Worm (Caenorhabditis elegans) whole organism, late embryonic: Measurements from ENCODE around the gene pnk-4.

ENCODE experiments used
- F13H6.1 ChIP-seq: sonication (generic microtip); optimal IDR thresholded peaks from 2 replicates; lab custom pipeline; 2016; ENCODE audit warnings: missing genetic modification characterization, missing compliant biosample characterization
- K02D7.2 ChIP-seq: sonication (generic microtip); optimal IDR thresholded peaks from 2 replicates; lab custom pipeline; 2017; ENCODE audit warnings: mild to moderate bottlenecking, missing genetic modification characterization, missing compliant biosample characterization
- Y22D7AL.16 ChIP-seq: sonication (generic microtip); optimal IDR thresholded peaks from 2 replicates; lab custom pipeline; 2016; ENCODE audit warnings: missing genetic modification characterization, missing compliant biosample characterization
- ahr-1 ChIP-seq: sonication (generic microtip); optimal IDR thresholded peaks from 2 replicates; lab custom pipeline; 2016; ENCODE audit warnings: missing genetic modification characterization, missing compliant biosample characterization
- ceh-2 ChIP-seq: sonication (generic microtip); optimal IDR thresholded peaks from 2 replicates; lab custom pipeline; 2016; ENCODE audit warnings: missing genotype, missing genetic modification characterization, missing compliant biosample characterization
- ceh-22 ChIP-seq: sonication (generic microtip); optimal IDR thresholded peaks from 2 replicates; lab custom pipeline; 2017; ENCODE audit warnings: missing biosample characterization, missing genetic modification characterization
- ceh-30 ChIP-seq: fragments of 150-350 bp; optimal IDR thresholded peaks from 2 replicates; lab custom pipeline; 2014; ENCODE audit warnings: missing biosample characterization, missing genetic modification characterization
- ceh-31 ChIP-seq: sonication (generic microtip); optimal IDR thresholded peaks from 2 replicates; lab custom pipeline; 2016; ENCODE audit warnings: missing genetic modification characterization, missing compliant biosample characterization
- ceh-34 ChIP-seq: sonication (generic microtip); optimal IDR thresholded peaks from 2 replicates; lab custom pipeline; 2016; ENCODE audit warnings: mild to moderate bottlenecking, missing genetic modification characterization, missing compliant biosample characterization
- ceh-48 ChIP-seq: sonication (generic microtip); optimal IDR thresholded peaks from 2 replicates; lab custom pipeline; 2016; ENCODE audit warnings: missing genetic modification characterization, inconsistent platforms, missing compliant biosample characterization
- ceh-9 ChIP-seq: sonication (generic microtip); optimal IDR thresholded peaks from 2 replicates; lab custom pipeline; 2016; ENCODE audit warnings: mild to moderate bottlenecking, missing genetic modification characterization, inconsistent platforms, missing compliant biosample characterization
- che-1 ChIP-seq: sonication (generic microtip); optimal IDR thresholded peaks from 2 replicates; lab custom pipeline; 2016; ENCODE audit warnings: mild to moderate bottlenecking, missing genetic modification characterization, missing compliant biosample characterization
- ets-4 ChIP-seq: sonication (generic microtip); optimal IDR thresholded peaks from 2 replicates; lab custom pipeline; 2016; ENCODE audit warnings: missing genetic modification characterization, missing compliant biosample characterization
- eyg-1 ChIP-seq: sonication (generic microtip); optimal IDR thresholded peaks from 2 replicates; lab custom pipeline; 2016; ENCODE audit warnings: missing genotype, missing genetic modification characterization, missing compliant biosample characterization
- fax-1 ChIP-seq: sonication (generic microtip); optimal IDR thresholded peaks from 2 replicates; lab custom pipeline; 2016; ENCODE audit warnings: missing genotype, missing genetic modification characterization, missing compliant biosample characterization
- hlh-15 ChIP-seq: sonication (generic microtip); optimal IDR thresholded peaks from 2 replicates; lab custom pipeline; 2016; ENCODE audit warnings: missing genetic modification characterization, missing compliant biosample characterization
- hlh-6 ChIP-seq: sonication (generic microtip); optimal IDR thresholded peaks from 2 replicates; lab custom pipeline; 2016; ENCODE audit warnings: missing genotype, missing genetic modification characterization, missing compliant biosample characterization
- lim-6 ChIP-seq: sonication (generic microtip); optimal IDR thresholded peaks from 2 replicates; lab custom pipeline; 2016; ENCODE audit warnings: missing genetic modification characterization, missing compliant biosample characterization
- lin-11 ChIP-seq: fragments of 200-800 bp; sonication (Bioruptor generic); optimal IDR thresholded peaks from 2 replicates; lab custom pipeline; 2018; ENCODE audit warnings: mild to moderate bottlenecking, missing genetic modification characterization, missing compliant biosample characterization
- madf-2 ChIP-seq: sonication (generic microtip); optimal IDR thresholded peaks from 2 replicates; lab custom pipeline; 2017; ENCODE audit warnings: missing genetic modification characterization, missing compliant biosample characterization
- mec-3 ChIP-seq: sonication (generic microtip); optimal IDR thresholded peaks from 2 replicates; lab custom pipeline; 2016; ENCODE audit warnings: borderline replicate concordance, missing genetic modification characterization, missing compliant biosample characterization
- nfya-1 ChIP-seq: sonication (generic microtip); optimal IDR thresholded peaks from 2 replicates; lab custom pipeline; 2017; ENCODE audit warnings: missing genetic modification characterization, mild to moderate bottlenecking, missing compliant biosample characterization, antibody characterized with exemption, moderate library complexity
- npax-4 ChIP-seq: sonication (generic microtip); optimal IDR thresholded peaks from 2 replicates; lab custom pipeline; 2016; ENCODE audit warnings: missing genetic modification characterization, missing compliant biosample characterization
- pag-3 ChIP-seq: sonication (generic microtip); optimal IDR thresholded peaks from 2 replicates; lab custom pipeline; 2016; ENCODE audit warnings: missing compliant biosample characterization, missing genetic modification characterization, borderline replicate concordance
- pax-1 ChIP-seq: fragments of 150-350 bp; optimal IDR thresholded peaks from 2 replicates; lab custom pipeline; 2014; ENCODE audit warnings: missing biosample characterization, missing genetic modification characterization
- pha-4 ChIP-seq: fragments of 150-350 bp; optimal IDR thresholded peaks from 2 replicates; lab custom pipeline; 2018; ENCODE audit warnings: missing biosample characterization, missing genetic modification reagents, missing genetic modification characterization
- pros-1 ChIP-seq: fragments of 150-350 bp; optimal IDR thresholded peaks from 2 replicates; lab custom pipeline; 2014; ENCODE audit warnings: missing biosample characterization, missing genetic modification reagents, missing genetic modification characterization
- ref-2 ChIP-seq: sonication (generic microtip); optimal IDR thresholded peaks from 2 replicates; lab custom pipeline; 2016; ENCODE audit warnings: missing genetic modification characterization, missing compliant biosample characterization
- rnt-1 ChIP-seq: sonication (generic microtip); optimal IDR thresholded peaks from 2 replicates; lab custom pipeline; 2016; ENCODE audit warnings: missing genetic modification characterization, missing compliant biosample characterization
- sdc-2 ChIP-seq: sonication (generic microtip); optimal IDR thresholded peaks from 2 replicates; lab custom pipeline; 2016; ENCODE audit warnings: missing genotype, missing genetic modification characterization, missing compliant biosample characterization
- sox-2 ChIP-seq: fragments of 200-800 bp; sonication (Bioruptor generic); IDR thresholded peaks from 2 replicates; pipeline ENCODE4 v1.3.6; 2022; ENCODE audit warnings: missing genetic modification reagents, missing genetic modification characterization, missing compliant biosample characterization
- sox-4 ChIP-seq: sonication (generic microtip); optimal IDR thresholded peaks from 2 replicates; lab custom pipeline; 2017; ENCODE audit warnings: mild to moderate bottlenecking, missing genetic modification characterization, inconsistent platforms, missing compliant biosample characterization
- syd-9 ChIP-seq: sonication (generic microtip); optimal IDR thresholded peaks from 2 replicates; lab custom pipeline; 2016; ENCODE audit warnings: mild to moderate bottlenecking, missing genetic modification characterization, moderate library complexity, missing compliant biosample characterization
- tbx-7 ChIP-seq: sonication (generic microtip); optimal IDR thresholded peaks from 2 replicates; lab custom pipeline; 2016; ENCODE audit warnings: missing genotype, missing genetic modification characterization, missing compliant biosample characterization
- unc-3 ChIP-seq, 2 experiments: fragments of 200-800 bp in 1 of 2; sonication (Bioruptor generic) in 1 of 2; sonication (generic microtip) in 1 of 2; conservative IDR thresholded peaks in 1 of 2; optimal IDR thresholded peaks in 1 of 2; 2 replicates each; pipeline versions ENCODE4 v1.3.6 to Lab custom; 2016 to 2022; ENCODE audit warnings: missing compliant biosample characterization in 2 of 2, missing genetic modification characterization in 2 of 2, missing genetic modification reagents in 1 of 2
- unc-42 ChIP-seq: sonication (generic microtip); optimal IDR thresholded peaks from 2 replicates; lab custom pipeline; 2016; ENCODE audit warnings: missing genotype, missing genetic modification characterization, missing compliant biosample characterization
- unc-55 ChIP-seq: sonication (generic microtip); optimal IDR thresholded peaks from 2 replicates; lab custom pipeline; 2017; ENCODE audit warnings: missing biosample characterization, missing genetic modification reagents, missing genetic modification characterization
- unc-86 ChIP-seq: sonication (generic microtip); optimal IDR thresholded peaks from 2 replicates; lab custom pipeline; 2016; ENCODE audit warnings: missing genetic modification characterization, missing compliant biosample characterization

The pnk-4 gene

ce11 chrX:5117571-5117970, 29.9 kb downstream of the pnk-4 start:
- TF ChIP-seq nfya-1 (tag; lab: Kevin White, UChicago): no peak
- TF ChIP-seq unc-42: peak; percentile 99

ce11 chrX:5119246-5119645, 31.6 kb downstream of the pnk-4 start:
- peak; percentile 13 for TF ChIP-seq F13H6.1 (tag; lab: Kevin White, UChicago)
- no peak for TF ChIP-seq hlh-15 (tag; lab: Kevin White, UChicago)
- no peak for TF ChIP-seq ceh-30
- no peak for TF ChIP-seq hlh-6 (tag; lab: Kevin White, UChicago)
- TF ChIP-seq pag-3 (tag; lab: Kevin White, UChicago): no peak
- TF ChIP-seq unc-3 (GFP tag; conservative IDR thresholded peaks at IDR 0.05; lab: Robert Waterston, UW): no peak
- TF ChIP-seq unc-3 (tag; optimal IDR thresholded peaks at IDR 0.05; lab: Kevin White, UChicago): no peak
- TF ChIP-seq ceh-34 (tag; lab: Kevin White, UChicago): peak; percentile 25
- TF ChIP-seq K02D7.2 (tag; lab: Kevin White, UChicago): no peak
- TF ChIP-seq ceh-31: peak; percentile 45
- TF ChIP-seq nfya-1 (tag; lab: Kevin White, UChicago): peak; percentile 59
- peak; percentile 81 for TF ChIP-seq rnt-1 (tag; lab: Kevin White, UChicago)

ce11 chrX:5119686-5120085, 32.0 kb downstream of the pnk-4 start:
- no peak for TF ChIP-seq unc-86 (tag; lab: Kevin White, UChicago)
- no peak for TF ChIP-seq npax-4 (tag; lab: Kevin White, UChicago)
- no peak for TF ChIP-seq ref-2 (tag; lab: Kevin White, UChicago)
- TF ChIP-seq sdc-2 (tag; lab: Kevin White, UChicago): no peak
- no peak for TF ChIP-seq che-1
- TF ChIP-seq madf-2 (tag; lab: Kevin White, UChicago): no peak
- TF ChIP-seq ceh-30: no peak
- TF ChIP-seq sox-2 (GFP tag; lab: Robert Waterston, UW): no peak
- no peak for TF ChIP-seq pag-3 (tag; lab: Kevin White, UChicago)
- no peak for TF ChIP-seq fax-1
- no peak for TF ChIP-seq ets-4 (tag; lab: Kevin White, UChicago)
- no peak for TF ChIP-seq lim-6 (tag; lab: Kevin White, UChicago)
- TF ChIP-seq sox-4: no peak
- TF ChIP-seq, all 69 proteins: peak for 0

ce11 chrX:5120196-5120595, 32.6 kb downstream of the pnk-4 start:
- TF ChIP-seq madf-2 (tag; lab: Kevin White, UChicago) (no peak), mec-3 (no peak), ceh-34 (tag; lab: Kevin White, UChicago) (peak; percentile 56)

- TF ChIP-seq Y22D7AL.16 (no peak), ref-2 (tag; lab: Kevin White, UChicago) (no peak), pha-4 (tag; lab: Kevin White, UChicago) (no peak), sdc-2 (tag; lab: Kevin White, UChicago) (no peak), ceh-22 (tag; lab: Kevin White, UChicago) (no peak), fax-1 (no peak), sox-2 (GFP tag; lab: Robert Waterston, UW) (no peak), syd-9 (tag; lab: Kevin White, UChicago) (no peak), unc-55 (GFP tag; lab: Kevin White, UChicago) (no peak), ceh-9 (tag; lab: Kevin White, UChicago) (no peak)
These were observed 33.2 kb downstream of the pnk-4 start for ce11 chrX:5120807-5121206.

ce11 chrX:5121789-5122188, 34.1 kb downstream of the pnk-4 start:
- no peak for TF ChIP-seq unc-86 (tag; lab: Kevin White, UChicago)
- TF ChIP-seq pax-1 (tag; lab: Kevin White, UChicago): no peak
- TF ChIP-seq ceh-30: no peak
- TF ChIP-seq tbx-7 (tag; lab: Kevin White, UChicago): no peak
- no peak for TF ChIP-seq eyg-1 (tag; lab: Kevin White, UChicago)
- no peak for TF ChIP-seq ceh-34 (tag; lab: Kevin White, UChicago)
- no peak for TF ChIP-seq madf-2 (tag; lab: Kevin White, UChicago)
- TF ChIP-seq nfya-1 (tag; lab: Kevin White, UChicago): peak; percentile 23
- TF ChIP-seq ceh-31: peak; percentile 37
- no peak for TF ChIP-seq syd-9 (tag; lab: Kevin White, UChicago)
- no peak for TF ChIP-seq ceh-2 (tag; lab: Kevin White, UChicago)
- peak; percentile 98 for TF ChIP-seq ceh-48 (tag; lab: Kevin White, UChicago)
- peak; percentile 12 for TF ChIP-seq unc-42
- TF ChIP-seq ahr-1: no peak
- TF ChIP-seq ceh-22 (tag; lab: Kevin White, UChicago): no peak
- peak; percentile 17 for TF ChIP-seq pros-1 (tag; lab: Kevin White, UChicago)
- no peak for TF ChIP-seq lin-11 (tag; lab: Kevin White, UChicago)
- no peak for TF ChIP-seq sox-4
